Fruit fly (Drosophila melanogaster) whole organism, embryonic: ENCODE results near the gene tral.
A peak's percentile ranks its signal among the peaks of the same experiment; 100 is the strongest.

ENCODE experiments used
- Aef1 ChIP-seq: fragments of 200-800 bp; sonication (Bioruptor generic); IDR thresholded peaks from 3 replicates; pipeline ENCODE4 v1.3.6; 2022; ENCODE audit warnings: missing biosample characterization, missing genetic modification characterization
- Atf3 ChIP-seq: fragments of 200-800 bp; sonication (Bioruptor generic); optimal IDR thresholded peaks from 3 replicates; lab custom pipeline; 2016; ENCODE audit warnings: missing biosample characterization, missing genetic modification characterization
- Atf6 ChIP-seq: fragments of 200-800 bp; sonication (Bioruptor generic); IDR thresholded peaks from 2 replicates; pipeline ENCODE4 v1.3.6; 2022; ENCODE audit warnings: missing biosample characterization, missing genetic modification characterization
- Bteb2 ChIP-seq: fragments of 200-800 bp; sonication (Bioruptor generic); optimal IDR thresholded peaks from 2 replicates; lab custom pipeline; 2016; ENCODE audit warnings: missing biosample characterization, missing genetic modification characterization
- CG10543 ChIP-seq: fragments of 200-800 bp; sonication (Bioruptor generic); optimal IDR thresholded peaks from 3 replicates; lab custom pipeline; 2017; ENCODE audit warnings: missing biosample characterization, mild to moderate bottlenecking, missing genetic modification characterization, moderate library complexity
- CG10979 ChIP-seq: fragments of 200-800 bp; sonication (Bioruptor generic); optimal IDR thresholded peaks from 2 replicates; lab custom pipeline; 2018; ENCODE audit warnings: missing biosample characterization, mild to moderate bottlenecking, missing genetic modification characterization, moderate library complexity
- CG12659 ChIP-seq: fragments of 200-800 bp; sonication (Bioruptor generic); optimal IDR thresholded peaks from 3 replicates; lab custom pipeline; 2017; ENCODE audit warnings: mild to moderate bottlenecking, missing biosample characterization, missing genetic modification reagents, missing genetic modification characterization
- CG12744 ChIP-seq: fragments of 200-800 bp; sonication (Bioruptor generic); optimal IDR thresholded peaks from 2 replicates; lab custom pipeline; 2016; ENCODE audit warnings: missing biosample characterization, missing genetic modification characterization
- CG13296 ChIP-seq: fragments of 200-800 bp; sonication (Bioruptor generic); optimal IDR thresholded peaks from 3 replicates; lab custom pipeline; 2018; ENCODE audit warnings: missing biosample characterization, mild to moderate bottlenecking, missing genetic modification characterization
- CG15514 ChIP-seq: fragments of 200-800 bp; sonication (Bioruptor generic); optimal IDR thresholded peaks from 3 replicates; lab custom pipeline; 2017; ENCODE audit warnings: missing biosample characterization, missing genetic modification characterization, mild to moderate bottlenecking, moderate library complexity, missing genetic modification reagents
- CG16815 ChIP-seq: fragments of 200-800 bp; sonication (Bioruptor generic); optimal IDR thresholded peaks from 3 replicates; lab custom pipeline; 2017; ENCODE audit warnings: missing biosample characterization, mild to moderate bottlenecking, missing genetic modification characterization
- CG18262 ChIP-seq: fragments of 200-800 bp; optimal IDR thresholded peaks from 3 replicates; lab custom pipeline; 2019; ENCODE audit warnings: missing biosample characterization, mild to moderate bottlenecking, missing genetic modification characterization, moderate library complexity
- CG2678 ChIP-seq: fragments of 200-800 bp; sonication (Bioruptor generic); optimal IDR thresholded peaks from 3 replicates; lab custom pipeline; 2019; ENCODE audit warnings: missing biosample characterization, mild to moderate bottlenecking, missing genetic modification characterization, moderate library complexity
- CG2712 ChIP-seq: fragments of 200-800 bp; optimal IDR thresholded peaks from 3 replicates; lab custom pipeline; 2019; ENCODE audit warnings: missing biosample characterization, mild to moderate bottlenecking, missing genetic modification characterization, moderate library complexity
- CG31441 ChIP-seq: fragments of 200-800 bp; sonication (Bioruptor generic); IDR thresholded peaks from 2 replicates; pipeline ENCODE4 v1.3.6; 2022; ENCODE audit warnings: missing biosample characterization, missing genetic modification characterization
- CG33557 ChIP-seq: fragments of 200-800 bp; sonication (Bioruptor generic); optimal IDR thresholded peaks from 2 replicates; lab custom pipeline; 2019; ENCODE audit warnings: missing biosample characterization, mild to moderate bottlenecking, missing genetic modification characterization, moderate library complexity
- CG3838 ChIP-seq: fragments of 200-800 bp; sonication (Bioruptor generic); optimal IDR thresholded peaks from 3 replicates; lab custom pipeline; 2016; ENCODE audit warnings: missing biosample characterization, missing genetic modification characterization
- CG42726 ChIP-seq: fragments of 200-800 bp; sonication (Bioruptor generic); IDR thresholded peaks from 2 replicates; pipeline ENCODE4 v1.3.6; 2022; ENCODE audit warnings: missing biosample characterization, missing genetic modification characterization; ENCODE audit not compliant: partially characterized antibody
- CG43689 ChIP-seq: fragments of 200-800 bp; sonication (Bioruptor generic); IDR thresholded peaks from 2 replicates; pipeline ENCODE4 v1.3.6; 2022; ENCODE audit warnings: missing biosample characterization, missing genetic modification characterization
- CG4404 ChIP-seq: fragments of 200-800 bp; sonication (Bioruptor generic); IDR thresholded peaks from 2 replicates; pipeline ENCODE4 v1.3.6; 2022; ENCODE audit warnings: missing biosample characterization, missing genetic modification characterization
- CG4730 ChIP-seq: fragments of 200-800 bp; sonication (Bioruptor generic); IDR thresholded peaks from 2 replicates; pipeline ENCODE4 v1.3.6; 2022; ENCODE audit warnings: missing biosample characterization, missing genetic modification characterization
- CG6175 ChIP-seq: fragments of 200-800 bp; sonication (Bioruptor generic); IDR thresholded peaks from 3 replicates; pipeline ENCODE4 v1.3.6; 2022; ENCODE audit warnings: missing biosample characterization, missing genetic modification characterization
- CG7839 ChIP-seq: fragments of 200-800 bp; sonication (Bioruptor generic); optimal IDR thresholded peaks from 3 replicates; lab custom pipeline; 2018; ENCODE audit warnings: missing biosample characterization, mild to moderate bottlenecking, missing genetic modification characterization, moderate library complexity
- CTCF ChIP-seq: fragments of 200-800 bp; sonication (Bioruptor generic); optimal IDR thresholded peaks from 2 replicates; lab custom pipeline; 2017; ENCODE audit warnings: missing biosample characterization, mild to moderate bottlenecking, missing genetic modification characterization, moderate library complexity
- Hsf ChIP-seq: fragments of 200-800 bp; sonication (Bioruptor generic); optimal IDR thresholded peaks from 3 replicates; lab custom pipeline; 2016; ENCODE audit warnings: missing biosample characterization, missing genetic modification characterization
- Mrtf ChIP-seq: fragments of 200-800 bp; sonication (Bioruptor generic); IDR thresholded peaks from 3 replicates; pipeline ENCODE4 v1.3.6; 2022; ENCODE audit warnings: missing biosample characterization, missing genetic modification characterization
- Nf-YB ChIP-seq: fragments of 200-800 bp; sonication (Bioruptor generic); optimal IDR thresholded peaks from 3 replicates; lab custom pipeline; 2019; ENCODE audit warnings: missing biosample characterization, mild to moderate bottlenecking, missing genetic modification characterization, moderate library complexity
- NfI ChIP-seq: fragments of 200-800 bp; sonication (Bioruptor generic); optimal IDR thresholded peaks from 3 replicates; lab custom pipeline; 2018; ENCODE audit warnings: missing biosample characterization, mild to moderate bottlenecking, missing genetic modification characterization, moderate library complexity
- Rfx ChIP-seq: fragments of 200-800 bp; sonication (Bioruptor generic); IDR thresholded peaks from 2 replicates; pipeline ENCODE4 v1.3.6; 2022; ENCODE audit warnings: missing biosample characterization, missing genetic modification characterization
- Six4 ChIP-seq: fragments of 200-800 bp; sonication (Bioruptor generic); optimal IDR thresholded peaks from 2 replicates; lab custom pipeline; 2016; ENCODE audit warnings: missing biosample characterization, missing genetic modification characterization
- Sox100B ChIP-seq: fragments of 200-800 bp; sonication (Bioruptor generic); optimal IDR thresholded peaks from 3 replicates; lab custom pipeline; 2018; ENCODE audit warnings: missing biosample characterization, mild to moderate bottlenecking, missing genetic modification characterization
- Sox102F ChIP-seq: fragments of 200-800 bp; sonication (Bioruptor generic); optimal IDR thresholded peaks from 2 replicates; lab custom pipeline; 2018; ENCODE audit warnings: missing biosample characterization, mild to moderate bottlenecking, missing genetic modification characterization, moderate library complexity
- ac ChIP-seq: fragments of 200-800 bp; sonication (Bioruptor generic); optimal IDR thresholded peaks from 3 replicates; lab custom pipeline; 2017; ENCODE audit warnings: missing biosample characterization, mild to moderate bottlenecking, missing genetic modification characterization
- ato ChIP-seq: fragments of 200-800 bp; sonication (Bioruptor generic); IDR thresholded peaks from 2 replicates; pipeline ENCODE4 v1.3.6; 2022; ENCODE audit warnings: missing biosample characterization, missing genetic modification characterization; ENCODE audit not compliant: partially characterized antibody
- br ChIP-seq: fragments of >200 bp; optimal IDR thresholded peaks from 2 replicates; lab custom pipeline; 2017
- cas ChIP-seq: fragments of 200-800 bp; sonication (Bioruptor generic); IDR thresholded peaks from 2 replicates; pipeline ENCODE4 v1.3.6; 2022; ENCODE audit warnings: missing biosample characterization, missing genetic modification characterization
- crp ChIP-seq, 2 experiments: fragments of 200-800 bp; sonication (Bioruptor generic); optimal IDR thresholded peaks; 2 replicates in 1 of 2; 3 replicates in 1 of 2; lab custom pipeline; 2017; ENCODE audit warnings: missing biosample characterization in 2 of 2, missing genetic modification characterization in 2 of 2, mild to moderate bottlenecking in 1 of 2, moderate library complexity in 1 of 2
- eyg ChIP-seq: fragments of 200-800 bp; sonication (Bioruptor generic); optimal IDR thresholded peaks from 3 replicates; lab custom pipeline; 2016; ENCODE audit warnings: missing biosample characterization, missing genetic modification characterization
- fu2 ChIP-seq: fragments of 200-800 bp; sonication (Bioruptor generic); optimal IDR thresholded peaks from 2 replicates; lab custom pipeline; 2016; ENCODE audit warnings: missing biosample characterization, missing genetic modification characterization
- gce ChIP-seq: fragments of 200-800 bp; sonication (Bioruptor generic); IDR thresholded peaks from 3 replicates; pipeline ENCODE4 v1.3.6; 2022; ENCODE audit warnings: missing biosample characterization, missing genetic modification characterization
- gro ChIP-seq: fragments of 200-800 bp; sonication (Bioruptor generic); optimal IDR thresholded peaks from 2 replicates; lab custom pipeline; 2016; ENCODE audit warnings: missing biosample characterization, missing genetic modification characterization
- gsb-n ChIP-seq: fragments of 200-800 bp; sonication (Bioruptor generic); optimal IDR thresholded peaks from 3 replicates; lab custom pipeline; 2018; ENCODE audit warnings: missing biosample characterization, mild to moderate bottlenecking, missing genetic modification characterization
- lbe ChIP-seq: fragments of 200-800 bp; sonication (Bioruptor generic); optimal IDR thresholded peaks from 2 replicates; lab custom pipeline; 2016; ENCODE audit warnings: missing biosample characterization, mild to moderate bottlenecking, missing genetic modification characterization
- phol ChIP-seq: fragments of 200-800 bp; sonication (Bioruptor generic); optimal IDR thresholded peaks from 3 replicates; lab custom pipeline; 2018; ENCODE audit warnings: missing biosample characterization, mild to moderate bottlenecking, missing genetic modification characterization, moderate library complexity
- pita ChIP-seq: fragments of 200-800 bp; sonication (Bioruptor generic); optimal IDR thresholded peaks from 2 replicates; lab custom pipeline; 2017; ENCODE audit warnings: missing biosample characterization, mild to moderate bottlenecking, missing genetic modification characterization
- prd ChIP-seq, 3 experiments: fragments of >200 bp in 2 of 3; fragments of 200-800 bp in 1 of 3; sonication (Bioruptor generic) in 1 of 3; optimal IDR thresholded peaks in 2 of 3; IDR thresholded peaks in 1 of 3; 2 replicates in 2 of 3; 3 replicates in 1 of 3; pipeline versions ENCODE4 v1.3.6 to Lab custom; 2017 to 2022; ENCODE audit warnings: missing biosample characterization in 1 of 3, missing genetic modification characterization in 1 of 3
- pros ChIP-seq: fragments of 200-800 bp; sonication (Bioruptor generic); optimal IDR thresholded peaks from 3 replicates; lab custom pipeline; 2019; ENCODE audit warnings: missing biosample characterization, mild to moderate bottlenecking, missing genetic modification characterization, moderate library complexity
- run ChIP-seq: fragments of 200-800 bp; sonication (Bioruptor generic); optimal IDR thresholded peaks from 3 replicates; lab custom pipeline; 2018; ENCODE audit warnings: missing biosample characterization, mild to moderate bottlenecking, missing genetic modification characterization
- sens ChIP-seq: fragments of 200-800 bp; sonication (Bioruptor generic); peaks from one replicate; lab custom pipeline; 2016; ENCODE audit warnings: missing biosample characterization, missing genetic modification characterization
- shn ChIP-seq: fragments of 200-800 bp; sonication (Bioruptor generic); optimal IDR thresholded peaks from 3 replicates; lab custom pipeline; 2016; ENCODE audit warnings: missing biosample characterization, missing genetic modification characterization
- stc ChIP-seq: fragments of 200-800 bp; sonication (Bioruptor generic); IDR thresholded peaks from 2 replicates; pipeline ENCODE4 v1.3.6; 2022; ENCODE audit warnings: missing biosample characterization, missing genetic modification characterization
- zen ChIP-seq: fragments of 200-800 bp; sonication (Bioruptor generic); optimal IDR thresholded peaks from 3 replicates; lab custom pipeline; 2018; ENCODE audit warnings: missing biosample characterization, mild to moderate bottlenecking, missing genetic modification characterization, moderate library complexity

The tral gene

DNA sequence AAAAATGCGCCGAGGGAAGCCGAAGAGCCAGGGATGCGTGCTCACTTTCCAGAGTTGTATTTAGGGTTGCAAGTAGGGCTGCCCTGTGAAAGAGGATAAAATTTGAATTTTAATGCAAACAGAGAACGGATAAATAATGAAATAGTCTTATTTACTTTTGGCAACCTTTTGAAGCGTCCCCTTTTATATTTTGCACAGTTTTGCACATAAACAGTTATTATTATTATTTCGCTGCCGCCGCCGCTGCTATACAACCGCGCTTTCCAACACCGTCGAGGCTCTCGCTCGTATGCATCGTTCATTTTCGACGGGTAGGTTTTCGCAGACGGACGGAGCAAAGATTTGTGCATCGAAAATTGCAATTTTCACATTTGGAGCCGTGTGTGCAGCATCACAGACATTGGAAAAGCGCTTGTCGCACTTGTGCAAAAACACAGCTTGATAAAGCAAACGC, at the start of gene tral, which contains the start of gene sti (continued):
- TF ChIP-seq stc (GFP tag; lab: Robert Waterston, UW) (peak; percentile 64), CG43689 (GFP tag; lab: Robert Waterston, UW) (peak; percentile 24; the same call in 1 of the 2 replicates), ato (GFP tag; lab: Robert Waterston, UW) (no peak), CG7839 (peak; percentile 75), Six4 (GFP tag; lab: Kevin White, UChicago) (peak; percentile 70), Sox102F (GFP tag; lab: Kevin White, UChicago) (peak; percentile 83), Rfx (GFP tag; lab: Robert Waterston, UW) (peak; percentile 92), Atf3 (GFP tag; lab: Kevin White, UChicago) (peak; percentile 90), lbe (peak; percentile 80), CG12659 (peak; percentile 92), Atf6 (peak; percentile 85), gro (GFP tag; lab: Kevin White, UChicago) (peak; percentile 95), run (tag; lab: Kevin White, UChicago) (peak; percentile 15), Aef1 (peak; percentile 84), Nf-YB (GFP tag; lab: Kevin White, UChicago) (peak; percentile 58), CG33557 (peak; percentile 78), Mrtf (GFP tag; lab: Robert Waterston, UW) (peak; percentile 80), fu2 (peak; percentile 94), CG42726 (GFP tag; lab: Robert Waterston, UW) (no peak; the same call in 1 of the 2 replicates), CG13296 (GFP tag; lab: Kevin White, UChicago) (peak; percentile 72), gsb-n (no peak), CG12744 (GFP tag; lab: Kevin White, UChicago) (peak; percentile 90), CG16815 (GFP tag; lab: Kevin White, UChicago) (peak; percentile 81), Sox100B (GFP tag; lab: Kevin White, UChicago) (peak; percentile 77), eyg (GFP tag; lab: Kevin White, UChicago) (peak; percentile 87), cas (GFP tag; lab: Robert Waterston, UW) (peak; percentile 81; the same call in 1 of the 2 replicates), CG10543 (GFP tag; lab: Kevin White, UChicago) (peak; percentile 96), br (no peak), NfI (GFP tag; lab: Kevin White, UChicago) (peak; percentile 91), Hsf (peak; percentile 95), ac (GFP tag; lab: Kevin White, UChicago) (peak; percentile 16), gce (0 out of 3 replicates have a peak, but pooled peaks have one; percentile 24), shn (GFP tag; lab: Kevin White, UChicago) (peak; percentile 92)

DNA sequence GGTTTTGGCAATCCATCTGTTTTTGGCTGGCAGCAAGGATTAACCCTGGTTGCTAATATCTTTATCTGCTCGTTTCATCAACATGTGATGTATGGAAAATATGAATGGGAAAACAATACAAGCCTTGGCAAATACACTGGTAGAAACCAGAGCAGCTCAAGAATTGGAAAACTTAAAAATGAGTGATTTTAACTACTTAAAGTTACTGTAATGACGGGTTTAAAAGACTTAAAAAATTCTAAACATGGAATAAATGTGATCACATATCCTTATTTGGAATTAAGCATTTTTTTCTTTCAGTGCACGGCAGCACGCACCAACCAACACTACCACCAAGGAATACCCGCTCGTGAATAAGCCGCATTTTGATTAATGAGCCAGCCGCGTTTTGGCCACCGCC, 49.6 kb upstream of the tral start:
- peak; percentile 10 for TF ChIP-seq CG18262 (tag; lab: Kevin White, UChicago)
- peak; percentile 5 for TF ChIP-seq CG2712
- peak; percentile 70 for TF ChIP-seq zen (tag; lab: Kevin White, UChicago)
- TF ChIP-seq CG15514 (GFP tag; lab: Kevin White, UChicago): no peak
- TF ChIP-seq CG31441: no peak
- TF ChIP-seq crp (GFP tag; optimal IDR thresholded peaks at IDR 0.05; lab: Kevin White, UChicago): no peak
- TF ChIP-seq prd (optimal IDR thresholded peaks at IDR 0.05; lab: Kevin White, UChicago): no peak
- peak; percentile 69; the same call in 2 of the 3 replicates for TF ChIP-seq prd (GFP tag; IDR thresholded peaks at IDR 0.05; lab: Robert Waterston, UW)
- TF ChIP-seq CG3838 (GFP tag; lab: Kevin White, UChicago): no peak
- peak; percentile 77 for TF ChIP-seq sens
- no peak for TF ChIP-seq CG2678
- TF ChIP-seq pros (GFP tag; lab: Kevin White, UChicago): no peak
- TF ChIP-seq CTCF (GFP tag; lab: Kevin White, UChicago): no peak
- peak; percentile 7 for TF ChIP-seq phol
- peak; percentile 14; the same call in 1 of the 2 replicates for TF ChIP-seq CG4404 (GFP tag; lab: Robert Waterston, UW)
- TF ChIP-seq CG4730 (GFP tag; lab: Robert Waterston, UW): no peak
- no peak for TF ChIP-seq CG6175 (GFP tag; lab: Robert Waterston, UW)
- TF ChIP-seq CG10979 (tag; lab: Kevin White, UChicago): peak; percentile 26
- no peak for TF ChIP-seq Bteb2 (GFP tag; lab: Kevin White, UChicago)
- TF ChIP-seq pita (GFP tag; lab: Kevin White, UChicago): no peak
